Fruit fly (Drosophila melanogaster) whole organism, embryonic: ENCODE results near the gene Cpsf5.

ENCODE experiments used
- Atf6 ChIP-seq: fragments of 200-800 bp; sonication (Bioruptor generic); IDR thresholded peaks from 2 replicates; pipeline ENCODE4 v1.3.6; 2022; ENCODE audit warnings: missing biosample characterization, missing genetic modification characterization
- Bgb ChIP-seq: fragments of 200-800 bp; sonication (Bioruptor generic); IDR thresholded peaks from 2 replicates; pipeline ENCODE4 v1.3.6; 2022; ENCODE audit warnings: missing biosample characterization, missing genetic modification characterization; ENCODE audit not compliant: partially characterized antibody
- CG10565 ChIP-seq: fragments of 200-800 bp; sonication (Bioruptor generic); optimal IDR thresholded peaks from 3 replicates; lab custom pipeline; 2016; ENCODE audit warnings: missing biosample characterization, mild to moderate bottlenecking, missing genetic modification characterization
- CG10959 ChIP-seq: fragments of 200-800 bp; sonication (Bioruptor generic); IDR thresholded peaks from 2 replicates; pipeline ENCODE4 v1.3.6; 2022; ENCODE audit warnings: missing biosample characterization, missing genetic modification characterization
- CG11085 ChIP-seq: fragments of 200-800 bp; sonication (Bioruptor generic); IDR thresholded peaks from 2 replicates; pipeline ENCODE4 v1.3.6; 2022; ENCODE audit warnings: missing biosample characterization, missing genetic modification characterization
- CG11695 ChIP-seq: fragments of 200-800 bp; sonication (Bioruptor generic); IDR thresholded peaks from 3 replicates; pipeline ENCODE4 v1.3.6; 2022; ENCODE audit warnings: missing biosample characterization, missing genetic modification characterization
- CG12219 ChIP-seq: fragments of 200-800 bp; sonication (Bioruptor generic); optimal IDR thresholded peaks from 3 replicates; lab custom pipeline; 2018; ENCODE audit warnings: missing biosample characterization, mild to moderate bottlenecking, missing genetic modification characterization
- CG1233 ChIP-seq: fragments of 200-800 bp; sonication (Bioruptor generic); optimal IDR thresholded peaks from 4 replicates; lab custom pipeline; 2018; ENCODE audit warnings: missing biosample characterization, mild to moderate bottlenecking, missing genetic modification characterization
- CG14667 ChIP-seq: fragments of 200-800 bp; sonication (Bioruptor generic); IDR thresholded peaks from 2 replicates; pipeline ENCODE4 v1.3.6; 2022; ENCODE audit warnings: missing biosample characterization, missing genetic modification characterization
- CG18619 ChIP-seq: fragments of 200-800 bp; sonication (Bioruptor generic); optimal IDR thresholded peaks from 3 replicates; lab custom pipeline; 2017; ENCODE audit warnings: missing biosample characterization, mild to moderate bottlenecking, missing genetic modification characterization
- CG2199 ChIP-seq: fragments of 200-800 bp; sonication (Bioruptor generic); IDR thresholded peaks from 3 replicates; pipeline ENCODE4 v1.3.6; 2022; ENCODE audit warnings: missing biosample characterization, missing genetic modification characterization
- CG33213 ChIP-seq: fragments of 200-800 bp; sonication (Bioruptor generic); optimal IDR thresholded peaks from 3 replicates; lab custom pipeline; 2016; ENCODE audit warnings: missing biosample characterization, missing genetic modification characterization
- CG3847 ChIP-seq: fragments of 200-800 bp; sonication (Bioruptor generic); IDR thresholded peaks from 2 replicates; pipeline ENCODE4 v1.3.6; 2022; ENCODE audit warnings: missing biosample characterization, missing genetic modification characterization
- CG4282 ChIP-seq: fragments of 200-800 bp; sonication (Bioruptor generic); optimal IDR thresholded peaks from 2 replicates; lab custom pipeline; 2016; ENCODE audit warnings: missing biosample characterization, missing genetic modification characterization
- CG5953 ChIP-seq: fragments of 200-800 bp; sonication (Bioruptor generic); IDR thresholded peaks from 2 replicates; pipeline ENCODE4 v1.3.6; 2022; ENCODE audit warnings: missing biosample characterization, missing genetic modification characterization
- CG7839 ChIP-seq: fragments of 200-800 bp; sonication (Bioruptor generic); optimal IDR thresholded peaks from 3 replicates; lab custom pipeline; 2018; ENCODE audit warnings: missing biosample characterization, mild to moderate bottlenecking, missing genetic modification characterization, moderate library complexity
- Dll ChIP-seq: fragments of 200-800 bp; sonication (Bioruptor generic); IDR thresholded peaks from 4 replicates; pipeline ENCODE4 v1.3.6; 2022; ENCODE audit warnings: missing biosample characterization, missing genetic modification characterization; ENCODE audit not compliant: partially characterized antibody
- Doc3 ChIP-seq: fragments of 200-800 bp; sonication (Bioruptor generic); IDR thresholded peaks from 3 replicates; pipeline ENCODE4 v1.3.6; 2022; ENCODE audit warnings: missing biosample characterization, missing genetic modification characterization; ENCODE audit not compliant: partially characterized antibody
- Eip74EF ChIP-seq, 2 experiments: fragments of 200-800 bp in 1 of 2; fragments of >200 bp in 1 of 2; sonication (Bioruptor generic) in 1 of 2; optimal IDR thresholded peaks; 2 replicates each; lab custom pipeline; 2017 to 2019; ENCODE audit warnings: missing biosample characterization in 2 of 2, missing genetic modification characterization in 2 of 2, mild to moderate bottlenecking in 1 of 2, moderate library complexity in 1 of 2
- HHEX ChIP-seq: fragments of 200-800 bp; sonication (Bioruptor generic); optimal IDR thresholded peaks from 3 replicates; lab custom pipeline; 2017; ENCODE audit warnings: missing biosample characterization, mild to moderate bottlenecking, missing genetic modification characterization, missing genetic modification reagents
- Lim3 ChIP-seq: fragments of 200-800 bp; sonication (Bioruptor generic); IDR thresholded peaks from 2 replicates; pipeline ENCODE4 v1.3.6; 2022; ENCODE audit warnings: missing biosample characterization, missing genetic modification characterization
- Mad ChIP-seq: fragments of 200-800 bp; sonication (Bioruptor generic); optimal IDR thresholded peaks from 2 replicates; lab custom pipeline; 2016; ENCODE audit warnings: missing biosample characterization, missing genetic modification characterization
- Med ChIP-seq: fragments of 200-800 bp; sonication (Bioruptor generic); peaks from one replicate; lab custom pipeline; 2016; ENCODE audit warnings: missing biosample characterization, missing genetic modification characterization, mild to moderate bottlenecking, inconsistent platforms, moderate library complexity
- Oaz ChIP-seq: fragments of 200-800 bp; sonication (Bioruptor generic); IDR thresholded peaks from 2 replicates; pipeline ENCODE4 v1.3.6; 2022; ENCODE audit warnings: missing biosample characterization, missing genetic modification characterization
- Opbp ChIP-seq: fragments of 200-800 bp; sonication (Bioruptor generic); IDR thresholded peaks from 3 replicates; pipeline ENCODE4 v1.3.6; 2022; ENCODE audit warnings: missing biosample characterization, missing genetic modification characterization; ENCODE audit not compliant: partially characterized antibody
- Scr ChIP-seq: fragments of 200-800 bp; sonication (Bioruptor generic); IDR thresholded peaks from 2 replicates; pipeline ENCODE4 v1.3.6; 2022; ENCODE audit warnings: missing biosample characterization, missing genetic modification characterization; ENCODE audit not compliant: partially characterized antibody
- Side ChIP-seq: fragments of 200-800 bp; sonication (Bioruptor generic); optimal IDR thresholded peaks from 2 replicates; lab custom pipeline; 2016; ENCODE audit warnings: missing biosample characterization, missing genetic modification characterization
- Sox100B ChIP-seq: fragments of 200-800 bp; sonication (Bioruptor generic); optimal IDR thresholded peaks from 3 replicates; lab custom pipeline; 2018; ENCODE audit warnings: missing biosample characterization, mild to moderate bottlenecking, missing genetic modification characterization
- az2 ChIP-seq: fragments of 200-800 bp; sonication (Bioruptor generic); optimal IDR thresholded peaks from 3 replicates; lab custom pipeline; 2016; ENCODE audit warnings: missing biosample characterization, missing genetic modification characterization
- bsh ChIP-seq, 2 experiments: fragments of 200-800 bp; sonication (Bioruptor generic); optimal IDR thresholded peaks; 2 replicates each; lab custom pipeline; 2017 to 2018; ENCODE audit warnings: mild to moderate bottlenecking in 2 of 2, missing biosample characterization in 2 of 2, missing genetic modification characterization in 2 of 2, moderate library complexity in 1 of 2
- cato ChIP-seq: fragments of 200-800 bp; sonication (Bioruptor generic); optimal IDR thresholded peaks from 2 replicates; lab custom pipeline; 2016; ENCODE audit warnings: missing biosample characterization, missing genetic modification characterization, borderline replicate concordance
- danr ChIP-seq: fragments of 200-800 bp; sonication (Bioruptor generic); IDR thresholded peaks from 2 replicates; pipeline ENCODE4 v1.3.6; 2022; ENCODE audit warnings: missing biosample characterization, missing genetic modification characterization
- dimm ChIP-seq: fragments of 200-800 bp; sonication (Bioruptor generic); IDR thresholded peaks from 2 replicates; pipeline ENCODE4 v1.3.6; 2022; ENCODE audit warnings: missing biosample characterization, missing genetic modification characterization
- disco-r ChIP-seq: fragments of 200-800 bp; sonication (Bioruptor generic); optimal IDR thresholded peaks from 2 replicates; lab custom pipeline; 2016; ENCODE audit warnings: missing biosample characterization, missing genetic modification characterization
- ftz-f1 ChIP-seq: fragments of 200-800 bp; sonication (Bioruptor generic); optimal IDR thresholded peaks from 2 replicates; lab custom pipeline; 2016; ENCODE audit warnings: missing biosample characterization, missing genetic modification characterization
- ham ChIP-seq: fragments of 200-800 bp; sonication (Bioruptor generic); IDR thresholded peaks from 2 replicates; pipeline ENCODE4 v1.3.6; 2022; ENCODE audit warnings: missing biosample characterization, missing genetic modification characterization
- hth ChIP-seq: fragments of >200 bp; optimal IDR thresholded peaks from 2 replicates; lab custom pipeline; 2017; ENCODE audit warnings: inconsistent platforms
- insv ChIP-seq, 2 experiments: fragments of 200-800 bp; sonication (Bioruptor generic); optimal IDR thresholded peaks; 3 replicates each; lab custom pipeline; 2016 to 2018; ENCODE audit warnings: missing biosample characterization in 2 of 2, missing genetic modification characterization in 2 of 2
- jumu ChIP-seq: fragments of 200-800 bp; sonication (Bioruptor generic); optimal IDR thresholded peaks from 3 replicates; lab custom pipeline; 2016; ENCODE audit warnings: missing biosample characterization, missing genetic modification characterization
- kay ChIP-seq: fragments of 200-800 bp; sonication (Bioruptor generic); optimal IDR thresholded peaks from 2 replicates; lab custom pipeline; 2016; ENCODE audit warnings: missing biosample characterization, missing genetic modification characterization
- knrl ChIP-seq: fragments of 200-800 bp; sonication (Bioruptor generic); IDR thresholded peaks from 3 replicates; pipeline ENCODE4 v1.3.6; 2022; ENCODE audit warnings: missing biosample characterization, missing genetic modification characterization; ENCODE audit not compliant: partially characterized antibody
- lmd ChIP-seq: fragments of 200-800 bp; sonication (Bioruptor generic); IDR thresholded peaks from 2 replicates; pipeline ENCODE4 v1.3.6; 2022; ENCODE audit warnings: missing biosample characterization, missing genetic modification characterization
- oc ChIP-seq: fragments of 200-800 bp; sonication (Bioruptor generic); optimal IDR thresholded peaks from 2 replicates; lab custom pipeline; 2018; ENCODE audit warnings: missing biosample characterization, mild to moderate bottlenecking, missing genetic modification characterization, moderate library complexity
- org-1 ChIP-seq: fragments of 200-800 bp; sonication (Bioruptor generic); optimal IDR thresholded peaks from 2 replicates; lab custom pipeline; 2017; ENCODE audit warnings: missing biosample characterization, missing genetic modification characterization
- pho ChIP-seq: fragments of 200-800 bp; sonication (Bioruptor generic); optimal IDR thresholded peaks from 2 replicates; lab custom pipeline; 2016; ENCODE audit warnings: missing biosample characterization, missing genetic modification characterization
- repo ChIP-seq: fragments of 200-800 bp; sonication (Bioruptor generic); optimal IDR thresholded peaks from 2 replicates; lab custom pipeline; 2016; ENCODE audit warnings: missing biosample characterization, missing genetic modification characterization
- sima ChIP-seq: fragments of 200-800 bp; sonication (Bioruptor generic); optimal IDR thresholded peaks from 2 replicates; lab custom pipeline; 2016; ENCODE audit warnings: missing biosample characterization, missing genetic modification characterization
- ssp ChIP-seq: fragments of 200-800 bp; sonication (Bioruptor generic); IDR thresholded peaks from 2 replicates; pipeline ENCODE4 v1.3.6; 2022; ENCODE audit warnings: missing biosample characterization, missing genetic modification characterization
- unpg ChIP-seq: fragments of 200-800 bp; sonication (Bioruptor generic); optimal IDR thresholded peaks from 3 replicates; lab custom pipeline; 2018; ENCODE audit warnings: missing biosample characterization, mild to moderate bottlenecking, missing genetic modification characterization, moderate library complexity
- vvl ChIP-seq: fragments of 200-800 bp; sonication (Bioruptor generic); IDR thresholded peaks from 2 replicates; pipeline ENCODE4 v1.3.6; 2022; ENCODE audit warnings: missing biosample characterization, missing genetic modification characterization

Cpsf5 gene

DNA sequence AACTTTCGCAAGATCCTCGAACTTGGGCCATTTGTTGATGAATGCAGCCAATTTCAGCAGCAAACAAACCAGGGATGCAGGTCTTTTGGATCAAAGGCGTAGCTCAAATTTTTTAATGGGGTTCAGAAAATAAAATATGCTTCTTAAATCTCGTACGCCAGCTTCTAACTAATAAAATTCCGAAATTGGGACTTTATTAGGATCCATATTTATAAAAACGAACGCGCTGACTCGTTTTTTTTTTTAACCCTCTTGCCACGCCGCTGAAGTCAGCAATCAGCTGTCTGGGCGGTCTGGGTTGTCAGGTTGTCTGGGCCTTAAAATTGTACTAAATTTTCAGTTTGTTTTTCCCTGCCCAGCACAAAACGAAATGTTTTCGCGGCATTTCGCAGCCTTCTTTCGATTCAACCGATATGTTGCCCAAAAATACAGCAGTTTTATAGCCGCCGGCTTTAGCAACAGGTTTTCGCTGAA is 46.8 kb downstream of the Cpsf5 start, which contains the start of gene CG3437 (continued):
- peak; percentile 61; the same call in 3 of the 4 replicates for TF ChIP-seq Dll (GFP tag; lab: Robert Waterston, UW)
- TF ChIP-seq Atf6 (GFP tag; lab: Robert Waterston, UW), result peak; percentile 99
- peak; percentile 99 for TF ChIP-seq CG7839 (tag; lab: Kevin White, UChicago)
- TF ChIP-seq HHEX (GFP tag; lab: Kevin White, UChicago), result peak; percentile 99
- TF ChIP-seq Bgb, result no peak
- TF ChIP-seq pho (GFP tag; lab: Kevin White, UChicago), result peak; percentile 98
- peak; percentile 97 for TF ChIP-seq CG4282 (GFP tag; lab: Kevin White, UChicago)
- peak; percentile 96 for TF ChIP-seq Sox100B (GFP tag; lab: Kevin White, UChicago)
- peak; percentile 98 to 99 for TF ChIP-seq bsh (GFP tag; optimal IDR thresholded peaks at IDR 0.05; lab: Kevin White, UChicago)
- peak; percentile 40; the same call in 1 of the 3 replicates for TF ChIP-seq knrl
- peak; percentile 99 for TF ChIP-seq jumu (GFP tag; lab: Kevin White, UChicago)
- TF ChIP-seq CG3847, result peak; percentile 99
- TF ChIP-seq Oaz (GFP tag; lab: Robert Waterston, UW), result peak; percentile 98
- TF ChIP-seq insv (GFP tag; optimal IDR thresholded peaks at IDR 0.05; lab: Kevin White, UChicago), result peak; percentile 26 to 81
- TF ChIP-seq CG1233 (GFP tag; lab: Kevin White, UChicago), result peak; percentile 99
- TF ChIP-seq Eip74EF (GFP tag; optimal IDR thresholded peaks at IDR 0.05; lab: Kevin White, UChicago), result peak in 1 of 2 experiments; percentile 96
- TF ChIP-seq CG14667 (GFP tag; lab: Robert Waterston, UW), result peak; percentile 99
- TF ChIP-seq Med, result peak; percentile 100
- TF ChIP-seq Scr, result peak; percentile 29; the same call in 1 of the 2 replicates
- peak; percentile 95 for TF ChIP-seq ssp (GFP tag; lab: Robert Waterston, UW)
- peak; percentile 92 for TF ChIP-seq CG10565 (GFP tag; lab: Kevin White, UChicago)
- TF ChIP-seq CG33213 (GFP tag; lab: Kevin White, UChicago), result peak; percentile 98
- TF ChIP-seq disco-r (GFP tag; lab: Kevin White, UChicago), result peak; percentile 97
- TF ChIP-seq CG10959 (GFP tag; lab: Robert Waterston, UW), result peak; percentile 99
- peak; percentile 98 for TF ChIP-seq org-1 (GFP tag; lab: Kevin White, UChicago)
- peak; percentile 98 for TF ChIP-seq CG12219
- peak; percentile 48; the same call in 1 of the 3 replicates for TF ChIP-seq Opbp
- peak; percentile 99 for TF ChIP-seq CG11695
- TF ChIP-seq vvl (GFP tag; lab: Robert Waterston, UW), result peak; percentile 100
- TF ChIP-seq Mad (GFP tag; lab: Kevin White, UChicago), result peak; percentile 98
- peak; percentile 99 for TF ChIP-seq CG11085 (GFP tag; lab: Robert Waterston, UW)
- TF ChIP-seq hth (lab: Kevin White, UChicago), result no peak
- peak; percentile 98 for TF ChIP-seq dimm (GFP tag; lab: Robert Waterston, UW)
- TF ChIP-seq kay, result peak; percentile 88
- peak; percentile 99 for TF ChIP-seq Side (GFP tag; lab: Kevin White, UChicago)
- TF ChIP-seq Lim3 (GFP tag; lab: Robert Waterston, UW), result peak; percentile 97
- TF ChIP-seq sima (GFP tag; lab: Kevin White, UChicago), result peak; percentile 97
- peak; percentile 99 for TF ChIP-seq CG2199 (GFP tag; lab: Robert Waterston, UW)
- TF ChIP-seq ham (GFP tag; lab: Robert Waterston, UW), result peak; percentile 97
- peak; percentile 99 for TF ChIP-seq lmd (GFP tag; lab: Robert Waterston, UW)
- TF ChIP-seq repo (GFP tag; lab: Kevin White, UChicago), result peak; percentile 98
- peak; percentile 98 for TF ChIP-seq CG18619 (GFP tag; lab: Kevin White, UChicago)
- peak; percentile 98 for TF ChIP-seq oc (tag; lab: Kevin White, UChicago)
- peak; percentile 88 for TF ChIP-seq ftz-f1 (GFP tag; lab: Kevin White, UChicago)
- peak; percentile 98 for TF ChIP-seq CG5953
- TF ChIP-seq danr (GFP tag; lab: Robert Waterston, UW), result peak; percentile 99
- TF ChIP-seq cato, result peak; percentile 97
- peak; percentile 99 for TF ChIP-seq unpg
- no peak for TF ChIP-seq Doc3
- peak; percentile 99 for TF ChIP-seq az2 (GFP tag; lab: Kevin White, UChicago)
